Worm (Caenorhabditis elegans) whole organism, early embryonic: Measurements from ENCODE around the gene cng-1.

Experiments
- F13C5.2 ChIP-seq: sonication (generic microtip); optimal IDR thresholded peaks from 2 replicates; lab custom pipeline; 2017; ENCODE audit warnings: mild to moderate bottlenecking, missing genetic modification characterization, inconsistent platforms, missing compliant biosample characterization
- ama-1 ChIP-seq: fragments of 150-350 bp; optimal IDR thresholded peaks from 2 replicates; lab custom pipeline; 2014
- ceh-13 ChIP-seq: fragments of 200-800 bp; sonication (Bioruptor generic); optimal IDR thresholded peaks from 2 replicates; lab custom pipeline; 2018; ENCODE audit warnings: mild to moderate bottlenecking, missing genetic modification characterization, missing compliant biosample characterization
- hmbx-1 ChIP-seq: sonication (generic microtip); optimal IDR thresholded peaks from 2 replicates; lab custom pipeline; 2016; ENCODE audit warnings: mild to moderate bottlenecking, missing genetic modification characterization, missing compliant biosample characterization
- pes-1 ChIP-seq: fragments of 200-800 bp; sonication (Bioruptor generic); IDR thresholded peaks from 2 replicates; pipeline ENCODE4 v1.3.6; 2022; ENCODE audit warnings: missing genetic modification reagents, missing genetic modification characterization, missing compliant biosample characterization
- tbx-11 ChIP-seq: fragments of 200-800 bp; sonication (Bioruptor generic); IDR thresholded peaks from 2 replicates; pipeline ENCODE4 v1.3.6; 2022; ENCODE audit warnings: missing genetic modification characterization, missing compliant biosample characterization
- tbx-37 ChIP-seq: fragments of 200-800 bp; sonication (Bioruptor generic); conservative IDR thresholded peaks from 2 replicates; pipeline ENCODE4 v1.3.6; 2022; ENCODE audit warnings: missing genetic modification reagents, missing genetic modification characterization, missing compliant biosample characterization

DNA sequence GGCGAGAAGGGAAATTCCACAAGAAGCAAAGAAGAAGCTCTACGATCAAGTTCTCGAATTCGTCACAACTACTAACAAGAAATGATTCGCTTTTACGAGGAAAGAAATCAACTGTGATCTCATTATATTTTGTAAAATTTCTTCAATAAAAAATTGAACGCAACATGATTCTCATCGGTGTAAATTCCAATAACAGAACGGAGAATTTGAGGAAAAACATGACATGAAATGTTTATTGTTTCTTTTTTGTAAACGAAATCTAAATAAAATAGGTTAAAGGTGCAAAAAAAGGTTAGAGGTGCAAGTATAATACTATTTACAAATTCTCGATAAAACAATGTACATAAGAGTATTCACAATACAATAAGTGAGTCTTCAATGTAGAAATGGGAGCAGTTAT, 39.8 kb downstream of the cng-1 start:
- no peak for TF ChIP-seq ama-1 (lab: Kevin White, UChicago)
- TF ChIP-seq F13C5.2 (tag; lab: Kevin White, UChicago), result no peak
- no peak for TF ChIP-seq tbx-37 (GFP tag; lab: Robert Waterston, UW)
- TF ChIP-seq pes-1 (GFP tag; lab: Robert Waterston, UW), result no peak
- no peak for TF ChIP-seq tbx-11 (GFP tag; lab: Robert Waterston, UW)
- no peak for TF ChIP-seq ceh-13
- TF ChIP-seq hmbx-1 (tag; lab: Kevin White, UChicago), result no peak
